Worm (Caenorhabditis elegans) whole organism, L1 larva: ENCODE results near the gene thoc-7.

Experiments
- C34B4.2 ChIP-seq: sonication (generic microtip); optimal IDR thresholded peaks from 2 replicates; lab custom pipeline; 2017; ENCODE audit warnings: mild to moderate bottlenecking, missing genetic modification characterization, missing compliant biosample characterization
- Y116A8C.19 ChIP-seq: sonication (generic microtip); optimal IDR thresholded peaks from 2 replicates; lab custom pipeline; 2016; ENCODE audit warnings: missing compliant biosample characterization, missing genetic modification characterization, borderline replicate concordance
- aly-2 ChIP-seq: fragments of 150-350 bp; optimal IDR thresholded peaks from 2 replicates; lab custom pipeline; 2014; ENCODE audit warnings: missing biosample characterization, missing genetic modification characterization
- ama-1 ChIP-seq: fragments of 150-350 bp; optimal IDR thresholded peaks from 2 replicates; lab custom pipeline; 2014
- blmp-1 ChIP-seq: fragments of 150-350 bp; optimal IDR thresholded peaks from 2 replicates; lab custom pipeline; 2014; ENCODE audit warnings: missing biosample characterization, missing genetic modification characterization
- ceh-82 ChIP-seq, 3 experiments: fragments of 150-350 bp in 1 of 3; sonication (generic microtip) in 2 of 3; optimal IDR thresholded peaks; 2 replicates each; lab custom pipeline; 2014 to 2017; ENCODE audit warnings: missing biosample characterization in 3 of 3, missing genetic modification characterization in 3 of 3
- ceh-88 ChIP-seq: fragments of 200-800 bp; sonication (Bioruptor generic); IDR thresholded peaks from 2 replicates; pipeline ENCODE4 v1.3.6; 2022; ENCODE audit warnings: missing genetic modification characterization, missing compliant biosample characterization
- dpl-1 ChIP-seq, 3 experiments: fragments of 150-350 bp in 2 of 3; sonication (generic microtip) in 1 of 3; optimal IDR thresholded peaks; 2 replicates each; lab custom pipeline; 2014 to 2017; ENCODE audit warnings: missing biosample characterization in 3 of 3, missing genetic modification characterization in 3 of 3, missing genetic modification reagents in 3 of 3
- dsc-1 ChIP-seq: sonication (generic microtip); optimal IDR thresholded peaks from 2 replicates; lab custom pipeline; 2016; ENCODE audit warnings: mild to moderate bottlenecking, missing genetic modification characterization, missing compliant biosample characterization
- efl-1 ChIP-seq, 4 experiments: fragments of 150-350 bp; optimal IDR thresholded peaks in 3 of 4; peaks in 1 of 4; 1 replicate in 1 of 4; 2 replicates in 3 of 4; lab custom pipeline; 2014; ENCODE audit warnings: missing biosample characterization in 2 of 4, missing genetic modification characterization in 2 of 4, missing genetic modification reagents in 2 of 4
- elt-3 ChIP-seq, 6 experiments: fragments of 150-350 bp in 1 of 6; sonication (generic microtip); optimal IDR thresholded peaks; 2 replicates each; lab custom pipeline; 2017 to 2018; ENCODE audit warnings: missing biosample characterization in 6 of 6, missing genetic modification characterization in 6 of 6, inconsistent platforms in 1 of 6
- ets-5 ChIP-seq: fragments of 200-800 bp; sonication (Bioruptor generic); IDR thresholded peaks from 2 replicates; pipeline ENCODE4 v1.3.6; 2022; ENCODE audit warnings: missing genetic modification characterization, missing compliant biosample characterization
- fkh-10 ChIP-seq: sonication (generic microtip); optimal IDR thresholded peaks from 2 replicates; lab custom pipeline; 2017; ENCODE audit warnings: missing biosample characterization, missing genetic modification reagents, missing genetic modification characterization
- hpl-2 ChIP-seq: fragments of 150-350 bp; optimal IDR thresholded peaks from 2 replicates; lab custom pipeline; 2014; ENCODE audit warnings: missing biosample characterization, missing genetic modification reagents, missing genetic modification characterization
- lin-14 ChIP-seq: fragments of 200-800 bp; sonication (Bioruptor generic); optimal IDR thresholded peaks from 2 replicates; lab custom pipeline; 2018; ENCODE audit warnings: mild to moderate bottlenecking, missing genetic modification characterization, moderate library complexity, missing compliant biosample characterization
- lir-3 ChIP-seq: sonication (generic microtip); optimal IDR thresholded peaks from 2 replicates; lab custom pipeline; 2016; ENCODE audit warnings: mild to moderate bottlenecking, missing genetic modification characterization, moderate library complexity, missing compliant biosample characterization; ENCODE audit not compliant: poor library complexity
- mab-9 ChIP-seq: fragments of 200-800 bp; sonication (Bioruptor generic); IDR thresholded peaks from 2 replicates; pipeline ENCODE4 v1.3.6; 2022; ENCODE audit warnings: missing genetic modification reagents, missing genetic modification characterization, missing compliant biosample characterization
- mef-2 ChIP-seq: fragments of 150-350 bp; optimal IDR thresholded peaks from 2 replicates; lab custom pipeline; 2014; ENCODE audit warnings: missing biosample characterization, missing genetic modification characterization
- mep-1 ChIP-seq: fragments of 150-350 bp; optimal IDR thresholded peaks from 2 replicates; lab custom pipeline; 2014; ENCODE audit warnings: missing biosample characterization, missing genetic modification characterization
- nhr-11 ChIP-seq: fragments of 150-350 bp; optimal IDR thresholded peaks from 2 replicates; lab custom pipeline; 2014; ENCODE audit warnings: missing biosample characterization, missing genetic modification characterization
- nhr-19 ChIP-seq: fragments of 200-800 bp; sonication (Bioruptor generic); conservative IDR thresholded peaks from 2 replicates; pipeline ENCODE4 v1.3.6; 2022; ENCODE audit warnings: missing genetic modification characterization, missing compliant biosample characterization
- nhr-20 ChIP-seq: sonication (generic microtip); optimal IDR thresholded peaks from 2 replicates; lab custom pipeline; 2016; ENCODE audit warnings: mild to moderate bottlenecking, missing genetic modification characterization, missing compliant biosample characterization
- nhr-47 ChIP-seq: sonication (generic microtip); optimal IDR thresholded peaks from 2 replicates; lab custom pipeline; 2016; ENCODE audit warnings: mild to moderate bottlenecking, missing genetic modification characterization, moderate library complexity, missing compliant biosample characterization
- nhr-71 ChIP-seq: sonication (generic microtip); optimal IDR thresholded peaks from 2 replicates; lab custom pipeline; 2016; ENCODE audit warnings: mild to moderate bottlenecking, missing genetic modification characterization, moderate library complexity, missing compliant biosample characterization
- nhr-85 ChIP-seq: sonication (generic microtip); peaks from one replicate; lab custom pipeline; 2016; ENCODE audit warnings: missing genetic modification characterization, inconsistent platforms, missing compliant biosample characterization
- nhr-90 ChIP-seq: sonication (generic microtip); optimal IDR thresholded peaks from 2 replicates; lab custom pipeline; 2016; ENCODE audit warnings: mild to moderate bottlenecking, missing genetic modification characterization, missing compliant biosample characterization; ENCODE audit not compliant: poor library complexity
- pag-3 ChIP-seq: sonication (generic microtip); optimal IDR thresholded peaks from 2 replicates; lab custom pipeline; 2017; ENCODE audit warnings: missing genetic modification characterization, mild to moderate bottlenecking, missing compliant biosample characterization, antibody characterized with exemption, borderline replicate concordance; ENCODE audit not compliant: insufficient read depth
- pqm-1 ChIP-seq: sonication (generic microtip); optimal IDR thresholded peaks from 3 replicates; lab custom pipeline; 2017; ENCODE audit warnings: missing biosample characterization, missing genetic modification characterization
- rnt-1 ChIP-seq: sonication (generic microtip); optimal IDR thresholded peaks from 2 replicates; lab custom pipeline; 2016; ENCODE audit warnings: mild to moderate bottlenecking, missing genetic modification characterization, moderate library complexity, missing compliant biosample characterization
- skn-1 ChIP-seq: fragments of 150-350 bp; optimal IDR thresholded peaks from 2 replicates; lab custom pipeline; 2014; ENCODE audit warnings: missing biosample characterization, missing genetic modification characterization
- snpc-4 ChIP-seq: fragments of 150-350 bp; optimal IDR thresholded peaks from 2 replicates; lab custom pipeline; 2014; ENCODE audit warnings: missing biosample characterization, missing genetic modification characterization
- snu-23 ChIP-seq: sonication (generic microtip); optimal IDR thresholded peaks from 2 replicates; lab custom pipeline; 2016; ENCODE audit warnings: missing genetic modification characterization, missing compliant biosample characterization
- sox-4 ChIP-seq: sonication (generic microtip); optimal IDR thresholded peaks from 2 replicates; lab custom pipeline; 2016; ENCODE audit warnings: missing genetic modification characterization, missing compliant biosample characterization
- sptf-1 ChIP-seq: fragments of 150-350 bp; optimal IDR thresholded peaks from 2 replicates; lab custom pipeline; 2014; ENCODE audit warnings: missing biosample characterization, missing genetic modification characterization
- swsn-7 ChIP-seq: sonication (generic microtip); optimal IDR thresholded peaks from 2 replicates; lab custom pipeline; 2016; ENCODE audit warnings: missing genetic modification characterization, missing compliant biosample characterization
- tlp-1 ChIP-seq: fragments of 150-350 bp; optimal IDR thresholded peaks from 2 replicates; lab custom pipeline; 2014; ENCODE audit warnings: missing biosample characterization, missing genetic modification characterization
- unc-62 ChIP-seq: fragments of 150-350 bp; optimal IDR thresholded peaks from 2 replicates; lab custom pipeline; 2014; ENCODE audit warnings: missing biosample characterization, missing genetic modification reagents, missing genetic modification characterization
- unc-86 ChIP-seq: sonication (generic microtip); optimal IDR thresholded peaks from 2 replicates; lab custom pipeline; 2016; ENCODE audit warnings: missing genetic modification characterization, missing compliant biosample characterization
- vab-15 ChIP-seq: sonication (generic microtip); optimal IDR thresholded peaks from 2 replicates; lab custom pipeline; 2017; ENCODE audit warnings: missing genotype, mild to moderate bottlenecking, missing genetic modification characterization, missing compliant biosample characterization
- xbp-1 ChIP-seq: sonication (generic microtip); optimal IDR thresholded peaks from 2 replicates; lab custom pipeline; 2016; ENCODE audit warnings: missing genetic modification characterization, missing compliant biosample characterization
- zip-4 ChIP-seq: fragments of 200-800 bp; sonication (Bioruptor generic); optimal IDR thresholded peaks from 2 replicates; lab custom pipeline; 2018; ENCODE audit warnings: mild to moderate bottlenecking, missing genetic modification characterization, moderate library complexity, missing compliant biosample characterization
- ztf-11 ChIP-seq, 2 experiments: sonication (generic microtip); optimal IDR thresholded peaks; 2 replicates each; lab custom pipeline; 2016 to 2017; ENCODE audit warnings: missing genetic modification characterization in 2 of 2, missing biosample characterization in 1 of 2, missing compliant biosample characterization in 1 of 2

thoc-7 gene

ce11 chrIV:13893103-13893502 is 10.6 kb downstream of the thoc-7 start:
- TF ChIP-seq hpl-2 (GFP tag; lab: Kevin White, UChicago) = no peak
- peak; percentile 30 for TF ChIP-seq nhr-71 (tag; lab: Kevin White, UChicago)
- no peak for TF ChIP-seq elt-3 (tag; optimal IDR thresholded peaks at IDR 0.05; lab: Kevin White, UChicago)
- peak; percentile 1 for TF ChIP-seq swsn-7 (tag; lab: Kevin White, UChicago)
- TF ChIP-seq blmp-1 (tag; lab: Kevin White, UChicago) = no peak
- no peak for TF ChIP-seq Y116A8C.19 (tag; lab: Kevin White, UChicago)
- TF ChIP-seq xbp-1 (tag; lab: Kevin White, UChicago) = no peak
- no peak for TF ChIP-seq nhr-90
- no peak for TF ChIP-seq dpl-1 (GFP tag; optimal IDR thresholded peaks at IDR 0.05; lab: Kevin White, UChicago)
- TF ChIP-seq pag-3 (tag; lab: Kevin White, UChicago) = no peak
- TF ChIP-seq snpc-4 (tag; lab: Kevin White, UChicago) = peak; percentile 97
- TF ChIP-seq efl-1 (optimal IDR thresholded peaks at IDR 0.05; lab: Kevin White, UChicago) = peak in 1 of 2 experiments; percentile 7
- TF ChIP-seq efl-1 (GFP tag; optimal IDR thresholded peaks at IDR 0.05 in 1 of 2; lab: Kevin White, UChicago) = peak in 1 of 2 experiments; percentile 88
- TF ChIP-seq skn-1 (tag; lab: Kevin White, UChicago) = no peak
- TF ChIP-seq nhr-19 = no peak
- no peak for TF ChIP-seq sox-4 (tag; lab: Kevin White, UChicago)
- no peak for TF ChIP-seq ztf-11 (tag; optimal IDR thresholded peaks at IDR 0.05; lab: Kevin White, UChicago)
- TF ChIP-seq vab-15 (tag; lab: Kevin White, UChicago) = no peak
- TF ChIP-seq nhr-11 (tag; lab: Kevin White, UChicago) = no peak
- peak in 1 of 3 experiments; percentile 17 for TF ChIP-seq ceh-82 (tag; optimal IDR thresholded peaks at IDR 0.05; lab: Kevin White, UChicago)
- no peak for TF ChIP-seq rnt-1
- TF ChIP-seq nhr-47 (tag; lab: Kevin White, UChicago) = peak; percentile 15
- TF ChIP-seq nhr-85 (tag; lab: Kevin White, UChicago) = peak; percentile 63
- no peak for TF ChIP-seq sptf-1 (tag; lab: Kevin White, UChicago)
- no peak for TF ChIP-seq mab-9
- peak; percentile 16 for TF ChIP-seq snu-23 (GFP tag; lab: Kevin White, UChicago)
- no peak for TF ChIP-seq ceh-88
- no peak for TF ChIP-seq pqm-1 (tag; lab: Kevin White, UChicago)
- TF ChIP-seq ama-1 (lab: Kevin White, UChicago) = no peak
- no peak for TF ChIP-seq C34B4.2 (tag; lab: Kevin White, UChicago)
- no peak for TF ChIP-seq dsc-1
- no peak for TF ChIP-seq unc-62 (GFP tag; lab: Kevin White, UChicago)
- TF ChIP-seq fkh-10 (GFP tag; lab: Kevin White, UChicago) = no peak
- TF ChIP-seq, all 84 proteins: peak for 8

- peak; percentile 52 for TF ChIP-seq nhr-85 (tag; lab: Kevin White, UChicago)
- peak; percentile 15 for TF ChIP-seq blmp-1 (tag; lab: Kevin White, UChicago)
- no peak for TF ChIP-seq lin-14 (GFP tag; lab: Kevin White, UChicago)
- TF ChIP-seq, all 84 proteins: peak for 2
These were observed 20.2 kb downstream of the thoc-7 start, which contains the start of gene Y37A1A.3 for ce11 chrIV:13902774-13903173. Gene Y37A1A.3 (minus strand): TSS chrIV:13902874.

ce11 chrIV:13906369-13906768 is 23.8 kb downstream of the thoc-7 start:
- TF ChIP-seq unc-86 (no peak), tlp-1 (tag; lab: Kevin White, UChicago) (no peak), efl-1 (optimal IDR thresholded peaks at IDR 0.05; lab: Kevin White, UChicago) (no peak), efl-1 (GFP tag; optimal IDR thresholded peaks at IDR 0.05 in 1 of 2; lab: Kevin White, UChicago) (no peak), skn-1 (tag; lab: Kevin White, UChicago) (no peak), hpl-2 (GFP tag; lab: Kevin White, UChicago) (no peak), zip-4 (GFP tag; lab: Kevin White, UChicago) (no peak), ets-5 (GFP tag; lab: Robert Waterston, UW) (no peak), mef-2 (tag; lab: Kevin White, UChicago) (no peak), aly-2 (no peak), mep-1 (no peak), nhr-71 (tag; lab: Kevin White, UChicago) (no peak), lir-3 (tag; lab: Kevin White, UChicago) (no peak), nhr-20 (tag; lab: Kevin White, UChicago) (no peak)
